Fruit fly (Drosophila melanogaster): ENCODE results near the gene Gnpnat.

- TF ChIP-seq CG8478 (optimal IDR thresholded peaks at IDR 0.05) (no peak), CTCF (optimal IDR thresholded peaks at IDR 0.05) (no peak)
These were observed at the start of gene Gnpnat for dm6 chr3R:29737891-29738290.
